Fruit fly (Drosophila melanogaster): ENCODE measurements around the gene CG33116.

The CG33116 gene

dm6 chr2L:19577187-19577765 is 44.0 kb downstream of the CG33116 start, which contains the start of the genes spi and msb1l (continued):
- TF ChIP-seq abd-A (tag; optimal IDR thresholded peaks at IDR 0.05), result no peak
- TF ChIP-seq Jarid2 (GFP tag; optimal IDR thresholded peaks at IDR 0.05), result no peak
- peak; percentile 43; the same call in 1 of the 2 replicates for TF ChIP-seq Atf6 (GFP tag; IDR thresholded peaks at IDR 0.05)
- TF ChIP-seq gsb (GFP tag; IDR thresholded peaks at IDR 0.05), result no peak
- no peak for TF ChIP-seq prd (optimal IDR thresholded peaks at IDR 0.05)
- TF ChIP-seq prd (GFP tag; IDR thresholded peaks at IDR 0.05), result no peak; the same call in 2 of the 3 replicates
- peak; percentile 19 for TF ChIP-seq CG10979 (tag; optimal IDR thresholded peaks at IDR 0.05)
- no peak for TF ChIP-seq CG4360 (GFP tag; IDR thresholded peaks at IDR 0.05)
- TF ChIP-seq dm (GFP tag; optimal IDR thresholded peaks at IDR 0.05), result no peak
- TF ChIP-seq Med (GFP tag), result peak; percentile 70
- peak; percentile 8 for TF ChIP-seq Fer3 (tag; optimal IDR thresholded peaks at IDR 0.05)
- peak; percentile 10; the same call in 1 of the 2 replicates for TF ChIP-seq NFAT (GFP tag; IDR thresholded peaks at IDR 0.05)
- no peak for TF ChIP-seq HmgD (GFP tag; optimal IDR thresholded peaks at IDR 0.05)
- peak; percentile 14 for TF ChIP-seq caup (GFP tag; optimal IDR thresholded peaks at IDR 0.05; ENCODE audit: severe bottlenecking)
- TF ChIP-seq br (optimal IDR thresholded peaks at IDR 0.05), result no peak
- no peak for TF ChIP-seq CG8765 (GFP tag; IDR thresholded peaks at IDR 0.05)
- no peak for TF ChIP-seq jumu (GFP tag; optimal IDR thresholded peaks at IDR 0.05)
- no peak for TF ChIP-seq NC2α (GFP tag; optimal IDR thresholded peaks at IDR 0.05)
- no peak for TF ChIP-seq chinmo (GFP tag; IDR thresholded peaks at IDR 0.05; ENCODE audit: partially characterized antibody)
- no peak for TF ChIP-seq trh (GFP tag; optimal IDR thresholded peaks at IDR 0.05)
- no peak for TF ChIP-seq CG34376 (GFP tag; optimal IDR thresholded peaks at IDR 0.05)
- TF ChIP-seq CG8290 (GFP tag; optimal IDR thresholded peaks at IDR 0.05), result peak; percentile 66
- TF ChIP-seq CG8290 (tag; optimal IDR thresholded peaks at IDR 0.05), result peak in 1 of 2 experiments; percentile 33
- peak; percentile 8 for TF ChIP-seq CG8388 (GFP tag; optimal IDR thresholded peaks at IDR 0.05)
- peak; percentile 21 for TF ChIP-seq CG10147 (GFP tag; optimal IDR thresholded peaks at IDR 0.05)
- peak; percentile 47; the same call in 1 of the 2 replicates for TF ChIP-seq unc-4 (GFP tag; IDR thresholded peaks at IDR 0.05; ENCODE audit: partially characterized antibody)
- peak; percentile 71 for TF ChIP-seq Lhr (GFP tag; optimal IDR thresholded peaks at IDR 0.05)
- no peak for TF ChIP-seq ci (GFP tag; IDR thresholded peaks at IDR 0.05)
- peak; percentile 55 for TF ChIP-seq CG4404 (GFP tag; IDR thresholded peaks at IDR 0.05)
- TF ChIP-seq Ada2b (GFP tag; IDR thresholded peaks at IDR 0.05), result no peak
- TF ChIP-seq HHEX (GFP tag; optimal IDR thresholded peaks at IDR 0.05), result peak; percentile 4
- TF ChIP-seq sna (GFP tag; IDR thresholded peaks at IDR 0.05; ENCODE audit: partially characterized antibody), result 0 out of 2 replicates have a peak, but pooled peaks have one; percentile 25
- no peak for TF ChIP-seq mirr (GFP tag; optimal IDR thresholded peaks at IDR 0.05)
- peak; percentile 21 for TF ChIP-seq cato (GFP tag; optimal IDR thresholded peaks at IDR 0.05; ENCODE audit: borderline replicate concordance)
- no peak for TF ChIP-seq Lim3 (GFP tag; IDR thresholded peaks at IDR 0.05)
- TF ChIP-seq CG31441 (GFP tag; IDR thresholded peaks at IDR 0.05), result peak; percentile 57; the same call in 1 of the 2 replicates
- no peak for TF ChIP-seq NK7.1 (GFP tag; optimal IDR thresholded peaks at IDR 0.05)
- TF ChIP-seq kay (GFP tag; optimal IDR thresholded peaks at IDR 0.05), result no peak
- peak; percentile 79 for TF ChIP-seq CG3847 (GFP tag; IDR thresholded peaks at IDR 0.05)
- peak; percentile 15; the same call in 1 of the 3 replicates for TF ChIP-seq CG7357 (GFP tag; IDR thresholded peaks at IDR 0.05)
- no peak for TF ChIP-seq CG6683 (GFP tag; optimal IDR thresholded peaks at IDR 0.05)
- TF ChIP-seq CG4730 (GFP tag; IDR thresholded peaks at IDR 0.05), result no peak
- TF ChIP-seq amos (GFP tag; IDR thresholded peaks at IDR 0.05; ENCODE audit: partially characterized antibody), result peak; percentile 67
- TF ChIP-seq CG18476 (GFP tag; optimal IDR thresholded peaks at IDR 0.05), result no peak
- no peak for TF ChIP-seq CG6175 (GFP tag; IDR thresholded peaks at IDR 0.05)
- TF ChIP-seq CG12942 (GFP tag; optimal IDR thresholded peaks at IDR 0.05), result peak; percentile 22
- TF ChIP-seq CG9609 (GFP tag; optimal IDR thresholded peaks at IDR 0.05), result no peak
- TF ChIP-seq Sry-β (GFP tag; optimal IDR thresholded peaks at IDR 0.05), result peak; percentile 87
- peak; percentile 22; the same call in 1 of the 2 replicates for TF ChIP-seq CG6689 (GFP tag; IDR thresholded peaks at IDR 0.05)
- peak; percentile 29 for TF ChIP-seq CG17385 (GFP tag; optimal IDR thresholded peaks at IDR 0.05)
- TF ChIP-seq dan (GFP tag; IDR thresholded peaks at IDR 0.05), result no peak
